Fruit fly (Drosophila melanogaster) whole organism, embryonic: Measurements from ENCODE around the gene CG2865.
A peak's percentile ranks its signal among the peaks of the same experiment; 100 is the strongest.

Experiments
- Aef1 ChIP-seq: fragments of 200-800 bp; sonication (Bioruptor generic); IDR thresholded peaks from 3 replicates; pipeline ENCODE4 v1.3.6; 2022; ENCODE audit warnings: missing biosample characterization, missing genetic modification characterization
- Atf3 ChIP-seq: fragments of 200-800 bp; sonication (Bioruptor generic); optimal IDR thresholded peaks from 3 replicates; lab custom pipeline; 2016; ENCODE audit warnings: missing biosample characterization, missing genetic modification characterization
- B-H1 ChIP-seq: fragments of 200-800 bp; sonication (Bioruptor generic); IDR thresholded peaks from 3 replicates; pipeline ENCODE4 v1.3.6; 2022; ENCODE audit warnings: missing biosample characterization, missing genetic modification characterization
- Bdp1 ChIP-seq: fragments of 200-800 bp; sonication (Bioruptor generic); optimal IDR thresholded peaks from 3 replicates; lab custom pipeline; 2016; ENCODE audit warnings: missing biosample characterization, missing genetic modification characterization
- Bgb ChIP-seq: fragments of 200-800 bp; sonication (Bioruptor generic); IDR thresholded peaks from 2 replicates; pipeline ENCODE4 v1.3.6; 2022; ENCODE audit warnings: missing biosample characterization, missing genetic modification characterization; ENCODE audit not compliant: partially characterized antibody
- CG10267 ChIP-seq: fragments of 200-800 bp; sonication (Bioruptor generic); optimal IDR thresholded peaks from 2 replicates; lab custom pipeline; 2018; ENCODE audit warnings: missing biosample characterization, mild to moderate bottlenecking, missing genetic modification characterization, moderate library complexity
- CG11696 ChIP-seq: fragments of 200-800 bp; sonication (Bioruptor generic); IDR thresholded peaks from 2 replicates; pipeline ENCODE4 v1.3.6; 2022; ENCODE audit warnings: missing biosample characterization, missing genetic modification characterization
- CG13287 ChIP-seq: fragments of 200-800 bp; sonication (Bioruptor generic); IDR thresholded peaks from 2 replicates; pipeline ENCODE4 v1.3.6; 2022; ENCODE audit warnings: missing biosample characterization, missing genetic modification characterization; ENCODE audit not compliant: partially characterized antibody
- CG15696 ChIP-seq: fragments of 200-800 bp; sonication (Bioruptor generic); optimal IDR thresholded peaks from 2 replicates; lab custom pipeline; 2019; ENCODE audit warnings: missing biosample characterization, mild to moderate bottlenecking, missing genetic modification characterization, moderate library complexity
- CG1832 ChIP-seq: fragments of 200-800 bp; sonication (Bioruptor generic); optimal IDR thresholded peaks from 2 replicates; lab custom pipeline; 2017; ENCODE audit warnings: missing biosample characterization, mild to moderate bottlenecking, missing genetic modification characterization, inconsistent platforms
- CG2116 ChIP-seq: fragments of 200-800 bp; sonication (Bioruptor generic); optimal IDR thresholded peaks from 3 replicates; lab custom pipeline; 2018; ENCODE audit warnings: missing biosample characterization, mild to moderate bottlenecking, missing genetic modification characterization
- CG2202 ChIP-seq: fragments of 200-800 bp; sonication (Bioruptor generic); optimal IDR thresholded peaks from 2 replicates; lab custom pipeline; 2018; ENCODE audit warnings: missing biosample characterization, mild to moderate bottlenecking, missing genetic modification characterization
- CG2678 ChIP-seq: fragments of 200-800 bp; sonication (Bioruptor generic); optimal IDR thresholded peaks from 3 replicates; lab custom pipeline; 2019; ENCODE audit warnings: missing biosample characterization, mild to moderate bottlenecking, missing genetic modification characterization, moderate library complexity
- CG2712 ChIP-seq: fragments of 200-800 bp; optimal IDR thresholded peaks from 3 replicates; lab custom pipeline; 2019; ENCODE audit warnings: missing biosample characterization, mild to moderate bottlenecking, missing genetic modification characterization, moderate library complexity
- CG3163 ChIP-seq: fragments of 200-800 bp; sonication (Bioruptor generic); optimal IDR thresholded peaks from 3 replicates; lab custom pipeline; 2016; ENCODE audit warnings: missing biosample characterization, missing genetic modification characterization
- CG4617 ChIP-seq: fragments of 200-800 bp; sonication (Bioruptor generic); optimal IDR thresholded peaks from 3 replicates; lab custom pipeline; 2016; ENCODE audit warnings: missing biosample characterization, missing genetic modification characterization, borderline replicate concordance
- CG6175 ChIP-seq: fragments of 200-800 bp; sonication (Bioruptor generic); IDR thresholded peaks from 3 replicates; pipeline ENCODE4 v1.3.6; 2022; ENCODE audit warnings: missing biosample characterization, missing genetic modification characterization
- CG6683 ChIP-seq: fragments of 200-800 bp; sonication (Bioruptor generic); optimal IDR thresholded peaks from 2 replicates; lab custom pipeline; 2017; ENCODE audit warnings: missing biosample characterization, mild to moderate bottlenecking, missing genetic modification characterization, missing genetic modification reagents
- CG6791 ChIP-seq: fragments of 200-800 bp; sonication (Bioruptor generic); IDR thresholded peaks from 3 replicates; pipeline ENCODE4 v1.3.6; 2022; ENCODE audit warnings: missing biosample characterization, missing genetic modification characterization; ENCODE audit not compliant: partially characterized antibody
- CG8944 ChIP-seq: fragments of 200-800 bp; sonication (Bioruptor generic); optimal IDR thresholded peaks from 3 replicates; lab custom pipeline; 2016; ENCODE audit warnings: missing biosample characterization, missing genetic modification characterization
- CG9932 ChIP-seq: fragments of 200-800 bp; sonication (Bioruptor generic); IDR thresholded peaks from 2 replicates; pipeline ENCODE4 v1.3.6; 2022; ENCODE audit warnings: missing biosample characterization, missing genetic modification characterization
- Doc3 ChIP-seq: fragments of 200-800 bp; sonication (Bioruptor generic); IDR thresholded peaks from 3 replicates; pipeline ENCODE4 v1.3.6; 2022; ENCODE audit warnings: missing biosample characterization, missing genetic modification characterization; ENCODE audit not compliant: partially characterized antibody
- Dref ChIP-seq: fragments of 200-800 bp; sonication (Bioruptor generic); IDR thresholded peaks from 2 replicates; pipeline ENCODE4 v1.3.6; 2022; ENCODE audit warnings: missing biosample characterization, missing genetic modification characterization
- Ets65A ChIP-seq: fragments of 200-800 bp; sonication (Bioruptor generic); peaks from one replicate; lab custom pipeline; 2016; ENCODE audit warnings: missing biosample characterization, missing genetic modification characterization
- Gug ChIP-seq: fragments of 200-800 bp; sonication (Bioruptor generic); IDR thresholded peaks from 4 replicates; pipeline ENCODE4 v1.3.6; 2022; ENCODE audit warnings: missing biosample characterization, missing genetic modification characterization
- Hr3 ChIP-seq: fragments of 200-800 bp; sonication (Bioruptor generic); optimal IDR thresholded peaks from 3 replicates; lab custom pipeline; 2016; ENCODE audit warnings: missing biosample characterization, missing genetic modification characterization
- Hr51 ChIP-seq, 2 experiments: fragments of 200-800 bp; sonication (Bioruptor generic); optimal IDR thresholded peaks; 2 replicates in 1 of 2; 3 replicates in 1 of 2; lab custom pipeline; 2016 to 2018; ENCODE audit warnings: missing biosample characterization in 2 of 2, missing genetic modification characterization in 2 of 2, mild to moderate bottlenecking in 1 of 2, moderate library complexity in 1 of 2
- Hr78 ChIP-seq, 2 experiments: fragments of 200-800 bp in 1 of 2; fragments of >200 bp in 1 of 2; sonication (Bioruptor generic) in 1 of 2; optimal IDR thresholded peaks; 2 replicates each; lab custom pipeline; 2017 to 2019; ENCODE audit warnings: missing biosample characterization in 2 of 2, missing genetic modification characterization in 2 of 2, mild to moderate bottlenecking in 1 of 2, moderate library complexity in 1 of 2
- Hsf ChIP-seq: fragments of 200-800 bp; sonication (Bioruptor generic); optimal IDR thresholded peaks from 3 replicates; lab custom pipeline; 2016; ENCODE audit warnings: missing biosample characterization, missing genetic modification characterization
- NFAT ChIP-seq: fragments of 200-800 bp; sonication (Bioruptor generic); IDR thresholded peaks from 2 replicates; pipeline ENCODE4 v1.3.6; 2022; ENCODE audit warnings: missing biosample characterization, missing genetic modification characterization
- Neu2 ChIP-seq: fragments of 200-800 bp; sonication (Bioruptor generic); optimal IDR thresholded peaks from 3 replicates; lab custom pipeline; 2016; ENCODE audit warnings: missing biosample characterization, missing genetic modification characterization, borderline replicate concordance
- Scr ChIP-seq: fragments of 200-800 bp; sonication (Bioruptor generic); IDR thresholded peaks from 2 replicates; pipeline ENCODE4 v1.3.6; 2022; ENCODE audit warnings: missing biosample characterization, missing genetic modification characterization; ENCODE audit not compliant: partially characterized antibody
- Sox102F ChIP-seq: fragments of 200-800 bp; sonication (Bioruptor generic); optimal IDR thresholded peaks from 2 replicates; lab custom pipeline; 2018; ENCODE audit warnings: missing biosample characterization, mild to moderate bottlenecking, missing genetic modification characterization, moderate library complexity
- Usf ChIP-seq: fragments of 200-800 bp; sonication (Bioruptor generic); optimal IDR thresholded peaks from 2 replicates; lab custom pipeline; 2017; ENCODE audit warnings: missing genotype, missing biosample characterization, missing genetic modification characterization
- Xbp1 ChIP-seq: fragments of 200-800 bp; sonication (Bioruptor generic); optimal IDR thresholded peaks from 3 replicates; lab custom pipeline; 2016; ENCODE audit warnings: missing biosample characterization, mild to moderate bottlenecking, missing genetic modification characterization
- dm ChIP-seq: fragments of 200-800 bp; sonication (Bioruptor generic); optimal IDR thresholded peaks from 3 replicates; lab custom pipeline; 2016; ENCODE audit warnings: missing biosample characterization, missing genetic modification characterization
- ewg ChIP-seq: fragments of 200-800 bp; sonication (Bioruptor generic); optimal IDR thresholded peaks from 3 replicates; lab custom pipeline; 2017; ENCODE audit warnings: mild to moderate bottlenecking, missing biosample characterization, missing genetic modification reagents, missing genetic modification characterization
- fd102C ChIP-seq: fragments of 200-800 bp; sonication (Bioruptor generic); optimal IDR thresholded peaks from 2 replicates; lab custom pipeline; 2018; ENCODE audit warnings: missing biosample characterization, mild to moderate bottlenecking, missing genetic modification characterization, moderate library complexity
- gfzf ChIP-seq: fragments of 200-800 bp; sonication (Bioruptor generic); optimal IDR thresholded peaks from 2 replicates; lab custom pipeline; 2016; ENCODE audit warnings: missing biosample characterization, mild to moderate bottlenecking, missing genetic modification characterization, moderate library complexity
- gsb-n ChIP-seq: fragments of 200-800 bp; sonication (Bioruptor generic); optimal IDR thresholded peaks from 3 replicates; lab custom pipeline; 2018; ENCODE audit warnings: missing biosample characterization, mild to moderate bottlenecking, missing genetic modification characterization
- lola ChIP-seq, 3 experiments: fragments of >200 bp in 2 of 3; fragments of 200-800 bp in 1 of 3; sonication (Bioruptor generic) in 1 of 3; optimal IDR thresholded peaks; 2 replicates each; lab custom pipeline; 2017 to 2019; ENCODE audit warnings: missing biosample characterization in 3 of 3, missing genetic modification characterization in 3 of 3, mild to moderate bottlenecking in 1 of 3, moderate library complexity in 1 of 3
- mirr ChIP-seq: fragments of 200-800 bp; sonication (Bioruptor generic); optimal IDR thresholded peaks from 3 replicates; lab custom pipeline; 2018; ENCODE audit warnings: missing biosample characterization, mild to moderate bottlenecking, missing genetic modification characterization
- nerfin-1 ChIP-seq: fragments of 200-800 bp; sonication (Bioruptor generic); optimal IDR thresholded peaks from 3 replicates; lab custom pipeline; 2019; ENCODE audit warnings: missing biosample characterization, mild to moderate bottlenecking, missing genetic modification characterization, moderate library complexity
- pzg ChIP-seq: fragments of 200-800 bp; sonication (Bioruptor generic); optimal IDR thresholded peaks from 3 replicates; lab custom pipeline; 2018; ENCODE audit warnings: missing biosample characterization, mild to moderate bottlenecking, missing genetic modification characterization, moderate library complexity
- ranshi ChIP-seq: fragments of 200-800 bp; sonication (Bioruptor generic); IDR thresholded peaks from 2 replicates; pipeline ENCODE4 v1.3.6; 2022; ENCODE audit warnings: missing biosample characterization, missing genetic modification characterization
- tll ChIP-seq, 2 experiments: fragments of 200-800 bp in 1 of 2; fragments of >200 bp in 1 of 2; sonication (Bioruptor generic) in 1 of 2; optimal IDR thresholded peaks; 2 replicates each; lab custom pipeline; 2017 to 2019; ENCODE audit warnings: missing biosample characterization in 2 of 2, missing genetic modification characterization in 2 of 2, mild to moderate bottlenecking in 1 of 2, moderate library complexity in 1 of 2
- zen2 ChIP-seq: fragments of 200-800 bp; sonication (Bioruptor generic); IDR thresholded peaks from 3 replicates; pipeline ENCODE4 v1.3.6; 2022; ENCODE audit warnings: missing biosample characterization, missing genetic modification characterization; ENCODE audit not compliant: partially characterized antibody

The CG2865 gene

DNA sequence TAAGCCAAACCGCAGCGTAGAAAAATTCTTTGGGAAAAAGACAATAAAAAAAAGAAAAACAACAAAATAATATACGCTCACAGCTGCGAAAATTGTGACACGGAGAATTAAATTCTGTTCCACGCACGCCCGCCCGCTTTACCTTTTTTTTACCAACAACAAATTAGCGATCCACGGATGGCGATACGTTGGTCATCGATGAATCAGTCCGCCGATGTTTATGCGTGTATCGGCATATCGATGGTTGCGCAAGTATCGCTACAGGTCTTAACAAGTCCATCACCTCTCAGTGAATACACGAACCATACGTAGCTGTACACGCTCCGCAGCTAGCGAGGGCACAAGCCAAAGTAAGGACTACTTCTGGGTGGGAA, 22.7 kb downstream of the CG2865 start, which contains the start of gene CG2924 (continued):
- TF ChIP-seq CG2678 (tag; lab: Kevin White, UChicago) = peak; percentile 19
- TF ChIP-seq tll (GFP tag; optimal IDR thresholded peaks at IDR 0.05; lab: Kevin White, UChicago) = no peak
- no peak for TF ChIP-seq CG15696 (tag; lab: Kevin White, UChicago)
- peak; percentile 100 for TF ChIP-seq pzg (GFP tag; lab: Kevin White, UChicago)
- no peak for TF ChIP-seq CG2202 (tag; lab: Kevin White, UChicago)
- TF ChIP-seq Ets65A (GFP tag; lab: Kevin White, UChicago) = peak; percentile 94
- TF ChIP-seq lola (GFP tag; optimal IDR thresholded peaks at IDR 0.05; lab: Kevin White, UChicago) = no peak
- TF ChIP-seq CG4617 (GFP tag; lab: Kevin White, UChicago) = peak; percentile 78
- TF ChIP-seq CG2712 = peak; percentile 53
- TF ChIP-seq CG2116 (GFP tag; lab: Kevin White, UChicago) = peak; percentile 87
- TF ChIP-seq zen2 (GFP tag; lab: Robert Waterston, UW) = peak; percentile 99
- peak; percentile 83 for TF ChIP-seq NFAT (GFP tag; lab: Robert Waterston, UW)
- peak; percentile 34 for TF ChIP-seq nerfin-1 (tag; lab: Kevin White, UChicago)
- no peak for TF ChIP-seq Usf
- peak; percentile 67 for TF ChIP-seq gfzf (GFP tag; lab: Kevin White, UChicago)
- TF ChIP-seq Hr51 (GFP tag; optimal IDR thresholded peaks at IDR 0.05; lab: Kevin White, UChicago) = peak; percentile 2 to 63
- peak; percentile 52; the same call in 1 of the 2 replicates for TF ChIP-seq ranshi (GFP tag; lab: Robert Waterston, UW)
- TF ChIP-seq mirr (GFP tag; lab: Kevin White, UChicago) = peak; percentile 71
- peak; percentile 59 for TF ChIP-seq dm (GFP tag; lab: Kevin White, UChicago)
- TF ChIP-seq CG6683 (GFP tag; lab: Kevin White, UChicago) = peak; percentile 15
- peak; percentile 69 for TF ChIP-seq CG10267 (tag; lab: Kevin White, UChicago)
- TF ChIP-seq Xbp1 (GFP tag; lab: Kevin White, UChicago) = peak; percentile 80
- peak; percentile 44 for TF ChIP-seq Hsf
- TF ChIP-seq CG3163 (GFP tag; lab: Kevin White, UChicago) = peak; percentile 54
- no peak for TF ChIP-seq CG11696 (GFP tag; lab: Robert Waterston, UW)
- TF ChIP-seq Hr78 (GFP tag; optimal IDR thresholded peaks at IDR 0.05; lab: Kevin White, UChicago) = no peak
- TF ChIP-seq Neu2 (GFP tag; lab: Kevin White, UChicago) = peak; percentile 17
- TF ChIP-seq Scr (GFP tag; lab: Robert Waterston, UW) = peak; percentile 99
- TF ChIP-seq fd102C (GFP tag; lab: Kevin White, UChicago) = no peak
- no peak for TF ChIP-seq Sox102F (GFP tag; lab: Kevin White, UChicago)

DNA sequence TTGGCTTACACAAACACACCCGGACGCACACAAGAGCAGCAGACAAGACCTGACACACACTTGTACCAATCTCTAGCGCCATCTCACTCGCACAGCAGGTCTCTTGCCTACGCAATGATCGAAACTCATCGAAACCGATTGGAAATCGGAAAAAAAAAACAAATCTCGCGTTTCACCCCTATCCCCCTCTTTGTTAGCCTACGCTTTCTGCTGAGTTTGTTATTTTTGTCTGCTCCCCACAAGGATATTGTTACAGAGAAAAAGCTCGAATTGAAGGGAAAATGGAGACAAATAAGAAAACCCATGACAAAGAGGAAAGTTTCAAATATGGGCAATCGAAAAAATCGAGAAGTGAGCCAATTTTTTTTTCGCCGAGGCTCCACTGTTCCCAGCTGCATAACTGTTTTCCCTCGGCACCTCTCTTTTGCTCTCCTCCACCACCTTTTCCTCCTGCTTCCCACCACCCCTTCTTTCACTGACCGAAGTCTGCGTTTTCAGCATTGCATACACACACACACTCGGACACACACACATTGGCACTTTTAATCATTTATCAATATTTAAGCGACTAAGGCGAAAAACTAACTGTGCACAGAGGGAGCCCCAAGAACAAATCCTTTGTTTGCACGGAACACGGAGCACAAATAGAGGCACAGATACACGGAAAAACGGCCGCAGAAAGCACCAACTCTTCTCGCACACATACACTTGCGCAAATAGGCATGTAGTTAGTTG, 23.2 kb downstream of the CG2865 start:
- no peak for TF ChIP-seq B-H1 (GFP tag; lab: Robert Waterston, UW)
- no peak for TF ChIP-seq Bdp1 (GFP tag; lab: Kevin White, UChicago)
- TF ChIP-seq CG9932 (GFP tag; lab: Robert Waterston, UW) = 0 out of 2 replicates have a peak, but pooled peaks have one; percentile 9
- peak; percentile 50 for TF ChIP-seq CG1832 (GFP tag; lab: Kevin White, UChicago)
- TF ChIP-seq Doc3 (GFP tag; lab: Robert Waterston, UW) = no peak
- TF ChIP-seq Atf3 = no peak
- no peak for TF ChIP-seq Hr3 (GFP tag; lab: Kevin White, UChicago)
- TF ChIP-seq CG13287 = peak; percentile 22; the same call in 1 of the 2 replicates
- no peak for TF ChIP-seq gsb-n
- TF ChIP-seq Bgb = peak; percentile 15; the same call in 1 of the 2 replicates
- no peak for TF ChIP-seq CG8944 (GFP tag; lab: Kevin White, UChicago)
- no peak for TF ChIP-seq CG6175 (GFP tag; lab: Robert Waterston, UW)
- TF ChIP-seq CG6791 = 0 out of 3 replicates have a peak, but pooled peaks have one; percentile 23
- TF ChIP-seq ewg (GFP tag; lab: Kevin White, UChicago) = no peak
- TF ChIP-seq Aef1 (GFP tag; lab: Robert Waterston, UW) = 0 out of 3 replicates have a peak, but pooled peaks have one; percentile 5
- no peak for TF ChIP-seq Gug (GFP tag; lab: Robert Waterston, UW)
- peak; percentile 57 for TF ChIP-seq Dref (GFP tag; lab: Robert Waterston, UW)
